Worm (Caenorhabditis elegans) whole organism, mixed stage, embryonic: ENCODE results near the gene ceh-83.

Source experiments
- bed-3 ChIP-seq: fragments of 200-800 bp; sonication (Bioruptor generic); optimal IDR thresholded peaks from 3 replicates; lab custom pipeline; 2018; ENCODE audit warnings: mild to moderate bottlenecking, missing genetic modification characterization, moderate library complexity, missing compliant biosample characterization
- ces-1 ChIP-seq: fragments of 150-350 bp; optimal IDR thresholded peaks from 2 replicates; lab custom pipeline; 2014; ENCODE audit warnings: missing biosample characterization, missing genetic modification reagents, missing genetic modification characterization
- flh-1 ChIP-seq: fragments of 200-800 bp; sonication (Bioruptor generic); optimal IDR thresholded peaks from 2 replicates; lab custom pipeline; 2018; ENCODE audit warnings: mild to moderate bottlenecking, missing genetic modification characterization, moderate library complexity, missing compliant biosample characterization
- lsy-2 ChIP-seq: fragments of 150-350 bp; optimal IDR thresholded peaks from 2 replicates; lab custom pipeline; 2014; ENCODE audit warnings: missing biosample characterization, missing genetic modification characterization
- mls-2 ChIP-seq: sonication (generic microtip); optimal IDR thresholded peaks from 2 replicates; lab custom pipeline; 2016; ENCODE audit warnings: mild to moderate bottlenecking, missing genetic modification characterization, moderate library complexity, missing compliant biosample characterization
- nhr-76 ChIP-seq: sonication (generic microtip); optimal IDR thresholded peaks from 2 replicates; lab custom pipeline; 2017; ENCODE audit warnings: missing biosample characterization, missing genetic modification characterization
- zip-8 ChIP-seq: fragments of 150-350 bp; optimal IDR thresholded peaks from 2 replicates; lab custom pipeline; 2014; ENCODE audit warnings: missing biosample characterization, missing genetic modification characterization
- ztf-11 ChIP-seq: fragments of 150-350 bp; optimal IDR thresholded peaks from 2 replicates; lab custom pipeline; 2014; ENCODE audit warnings: missing biosample characterization, missing genetic modification characterization

Gene ceh-83

ce11 chrII:1688813-1689212 lies 47.5 kb downstream of the ceh-83 start, which contains the start of the genes fbxb-18 and fbxb-19:
Gene fbxb-18, minus strand, starts transcription at chrII:1688913.
Gene fbxb-19, minus strand, starts transcription at chrII:1689181.
- no peak for TF ChIP-seq zip-8 (tag; lab: Kevin White, UChicago)
- TF ChIP-seq nhr-76 (tag; lab: Kevin White, UChicago), result no peak
- no peak for TF ChIP-seq lsy-2 (tag; lab: Kevin White, UChicago)
- TF ChIP-seq mls-2 (tag; lab: Kevin White, UChicago), result no peak
- no peak for TF ChIP-seq ztf-11 (tag; lab: Kevin White, UChicago)
- TF ChIP-seq, all 35 proteins: peak for 0

- TF ChIP-seq bed-3 (GFP tag; lab: Kevin White, UChicago) (no peak), ces-1 (GFP tag; lab: Kevin White, UChicago) (no peak), flh-1 (GFP tag; lab: Kevin White, UChicago) (no peak)
- TF ChIP-seq, all 35 proteins: peak for 0
These were observed 52.6 kb downstream of the ceh-83 start, which contains the start of gene fbxb-25 for ce11 chrII:1683742-1684141. Gene fbxb-25, plus strand, starts transcription at chrII:1684042.
